Worm (Caenorhabditis elegans) whole organism, L3 larva: Measurements from ENCODE around the gene oac-2.

Experiments used
- ZK546.5 ChIP-seq: sonication (generic microtip); optimal IDR thresholded peaks from 2 replicates; lab custom pipeline; 2017; ENCODE audit warnings: missing biosample characterization, missing genetic modification characterization
- ama-1 ChIP-seq: fragments of 150-350 bp; optimal IDR thresholded peaks from 2 replicates; lab custom pipeline; 2018
- ceh-28 ChIP-seq: fragments of 150-350 bp; optimal IDR thresholded peaks from 2 replicates; lab custom pipeline; 2014; ENCODE audit warnings: missing biosample characterization, missing genetic modification reagents, missing genetic modification characterization
- egl-27 ChIP-seq: sonication (generic microtip); optimal IDR thresholded peaks from 4 replicates; lab custom pipeline; 2017; ENCODE audit warnings: missing biosample characterization, missing genetic modification reagents, missing genetic modification characterization
- elt-1 ChIP-seq: fragments of 150-350 bp; optimal IDR thresholded peaks from 2 replicates; lab custom pipeline; 2014; ENCODE audit warnings: missing biosample characterization, missing genetic modification characterization
- lin-39 ChIP-seq: fragments of 150-350 bp; optimal IDR thresholded peaks from 2 replicates; lab custom pipeline; 2018; ENCODE audit warnings: missing biosample characterization, missing genetic modification reagents, missing genetic modification characterization
- lsy-12 ChIP-seq: sonication (generic microtip); optimal IDR thresholded peaks from 2 replicates; lab custom pipeline; 2016; ENCODE audit warnings: mild to moderate bottlenecking, missing genetic modification characterization, missing compliant biosample characterization
- mml-1 ChIP-seq: fragments of 150-350 bp; sonication (generic microtip); optimal IDR thresholded peaks from 3 replicates; lab custom pipeline; 2014; ENCODE audit warnings: missing biosample characterization, missing genetic modification characterization
- nfya-1 ChIP-seq: sonication (generic microtip); optimal IDR thresholded peaks from 2 replicates; lab custom pipeline; 2017; ENCODE audit warnings: missing genetic modification characterization, mild to moderate bottlenecking, missing compliant biosample characterization, antibody characterized with exemption, moderate library complexity; ENCODE audit not compliant: insufficient read depth
- unc-62 ChIP-seq: fragments of 150-350 bp; sonication (generic microtip); optimal IDR thresholded peaks from 4 replicates; lab custom pipeline; 2014; ENCODE audit warnings: missing biosample characterization, missing genetic modification reagents, missing genetic modification characterization
- zag-1 ChIP-seq: fragments of 150-350 bp; optimal IDR thresholded peaks from 2 replicates; lab custom pipeline; 2014; ENCODE audit warnings: missing biosample characterization, missing genetic modification characterization
- ztf-4 ChIP-seq: fragments of 150-350 bp; optimal IDR thresholded peaks from 2 replicates; lab custom pipeline; 2014; ENCODE audit warnings: missing biosample characterization, missing genetic modification characterization

- TF ChIP-seq lin-39 (tag; lab: Kevin White, UChicago): no peak
- no peak for TF ChIP-seq egl-27 (tag; lab: Kevin White, UChicago)
- no peak for TF ChIP-seq unc-62 (GFP tag; lab: Kevin White, UChicago)
- no peak for TF ChIP-seq lsy-12
- no peak for TF ChIP-seq ztf-4
- no peak for TF ChIP-seq nfya-1
- no peak for TF ChIP-seq elt-1 (tag; lab: Kevin White, UChicago)
- no peak for TF ChIP-seq zag-1
- no peak for TF ChIP-seq ceh-28 (tag; lab: Kevin White, UChicago)
- TF ChIP-seq mml-1 (tag; lab: Kevin White, UChicago): no peak
- no peak for TF ChIP-seq ama-1 (lab: Kevin White, UChicago)
- TF ChIP-seq ZK546.5 (tag; lab: Kevin White, UChicago): no peak
Measured at ce11 chrV:3502038-3502437, 27.1 kb upstream of the oac-2 start, which contains the start of the genes C07G3.8 and C07G3.10.
